Fruit fly (Drosophila melanogaster) whole organism, wandering third instar larva: Measurements from ENCODE around the gene CG31176.

Experiments
- Abd-B ChIP-seq: fragments of >200 bp; optimal IDR thresholded peaks from 2 replicates; lab custom pipeline; 2017; ENCODE audit warnings: missing biosample characterization, missing genetic modification characterization
- Dfd ChIP-seq: fragments of >200 bp; optimal IDR thresholded peaks from 2 replicates; lab custom pipeline; 2017; ENCODE audit warnings: missing biosample characterization, missing genetic modification characterization
- Hr78 ChIP-seq: fragments of >200 bp; optimal IDR thresholded peaks from 2 replicates; lab custom pipeline; 2017; ENCODE audit warnings: missing biosample characterization, missing genetic modification characterization
- Hr83 ChIP-seq: fragments of 200-300 bp; sonication (Bioruptor generic); optimal IDR thresholded peaks from 2 replicates; lab custom pipeline; 2016; ENCODE audit warnings: missing biosample characterization, mild to moderate bottlenecking, missing genetic modification characterization, moderate library complexity; ENCODE audit not compliant: poor library complexity, severe bottlenecking
- Myc ChIP-seq: fragments of >200 bp; optimal IDR thresholded peaks from 2 replicates; lab custom pipeline; 2017
- N ChIP-seq: fragments of >200 bp; optimal IDR thresholded peaks from 2 replicates; lab custom pipeline; 2018; ENCODE audit warnings: missing biosample characterization, missing external identifiers, missing genetic modification characterization
- OdsH ChIP-seq: fragments of 200-800 bp; sonication (Bioruptor generic); optimal IDR thresholded peaks from 2 replicates; lab custom pipeline; 2016; ENCODE audit warnings: missing biosample characterization, mild to moderate bottlenecking, missing genetic modification characterization
- Vsx2 ChIP-seq: fragments of 200-300, 225-300 bp; sonication (Bioruptor generic); optimal IDR thresholded peaks from 2 replicates; lab custom pipeline; 2018; ENCODE audit warnings: missing biosample characterization, missing genetic modification characterization; ENCODE audit not compliant: partially characterized antibody
- h ChIP-seq: fragments of 200-800 bp; sonication (Bioruptor generic); optimal IDR thresholded peaks from 3 replicates; lab custom pipeline; 2016; ENCODE audit warnings: missing biosample characterization, mild to moderate bottlenecking, missing genetic modification characterization
- psq ChIP-seq: fragments of 200-800 bp; sonication (Bioruptor generic); optimal IDR thresholded peaks from 3 replicates; lab custom pipeline; 2017; ENCODE audit warnings: missing biosample characterization, mild to moderate bottlenecking, missing genetic modification characterization, moderate library complexity
- usp ChIP-seq: fragments of >200 bp; optimal IDR thresholded peaks from 2 replicates; lab custom pipeline; 2017; ENCODE audit warnings: missing biosample characterization, missing genetic modification characterization

DNA sequence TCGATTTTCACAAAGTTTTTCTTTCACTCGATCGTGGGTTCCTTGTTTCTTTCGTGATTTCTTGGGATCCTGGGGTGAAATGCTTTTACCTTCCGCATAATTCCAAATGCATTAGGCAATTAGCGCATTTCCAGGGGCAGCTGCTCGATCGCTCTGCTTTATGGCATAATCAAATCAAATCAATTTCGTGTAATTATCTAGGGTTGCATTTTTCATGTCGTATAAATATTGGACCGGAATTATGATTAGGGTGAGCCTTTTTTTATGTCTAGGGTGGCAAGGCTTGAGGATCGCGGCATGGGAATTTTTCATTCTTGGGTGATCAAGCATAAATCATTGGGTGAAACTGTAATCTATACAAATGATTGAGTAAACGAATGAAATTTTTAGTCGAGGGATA is 64.7 kb downstream of the CG31176 start:
- TF ChIP-seq Hr78 (GFP tag; lab: Kevin White, UChicago) (no peak), psq (no peak), OdsH (no peak), Abd-B (GFP tag; lab: Kevin White, UChicago) (no peak), h (no peak), usp (GFP tag; lab: Kevin White, UChicago) (no peak), Vsx2 (GFP tag; lab: Kevin White, UChicago) (no peak), Hr83 (no peak), N (GFP tag; lab: Kevin White, UChicago) (no peak), Myc (lab: Kevin White, UChicago) (no peak), Dfd (GFP tag; lab: Kevin White, UChicago) (no peak)
